Fruit fly (Drosophila melanogaster): Measurements from ENCODE around the gene CG6664.

Gene CG6664

DNA sequence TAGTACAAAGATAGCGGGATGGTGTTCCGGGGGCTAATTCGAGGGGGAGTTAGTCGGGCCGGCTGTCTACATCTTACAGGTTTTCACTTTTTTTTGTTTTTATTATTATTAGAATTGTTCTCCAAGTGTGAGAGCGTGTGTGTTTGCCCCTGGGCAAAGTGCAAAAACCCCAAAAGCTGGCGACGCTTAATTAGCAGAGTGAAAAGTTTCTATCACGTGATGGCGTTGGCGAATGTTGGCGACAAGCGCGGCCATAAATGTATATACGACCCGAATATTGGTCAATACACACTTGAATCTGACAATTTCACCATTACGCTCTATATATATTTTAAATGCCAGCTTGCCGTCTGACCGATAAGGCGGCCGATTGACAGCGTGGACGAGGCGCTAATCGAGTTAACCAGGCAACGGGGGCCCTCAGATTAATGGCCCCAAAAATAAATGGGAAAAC lies 7.0 kb downstream of the CG6664 start:
- no peak for TF ChIP-seq gl (tag; optimal IDR thresholded peaks at IDR 0.05)
- TF ChIP-seq CG9948 (tag; optimal IDR thresholded peaks at IDR 0.05), result no peak
- no peak for TF ChIP-seq Pif1A (GFP tag; optimal IDR thresholded peaks at IDR 0.05)
- no peak for TF ChIP-seq CG8301 (tag; optimal IDR thresholded peaks at IDR 0.05)
- TF ChIP-seq rn (GFP tag; IDR thresholded peaks at IDR 0.05), result no peak
- no peak for TF ChIP-seq CG14655 (GFP tag; optimal IDR thresholded peaks at IDR 0.05)

- TF ChIP-seq CG8301 (tag; optimal IDR thresholded peaks at IDR 0.05) (no peak), Ets98B (GFP tag; IDR thresholded peaks at IDR 0.05) (no peak), CG8159 (tag; optimal IDR thresholded peaks at IDR 0.05) (no peak), Pif1A (GFP tag; optimal IDR thresholded peaks at IDR 0.05) (no peak), CG32121 (GFP tag; IDR thresholded peaks at IDR 0.05) (no peak), CG9948 (tag; optimal IDR thresholded peaks at IDR 0.05) (no peak), D1 (tag; optimal IDR thresholded peaks at IDR 0.05) (no peak), CG12605 (GFP tag; IDR thresholded peaks at IDR 0.05) (no peak), CG4496 (GFP tag; IDR thresholded peaks at IDR 0.05) (no peak)
Observed at dm6 chr3L:17007945-17008344, 8.0 kb downstream of the CG6664 start.

DNA sequence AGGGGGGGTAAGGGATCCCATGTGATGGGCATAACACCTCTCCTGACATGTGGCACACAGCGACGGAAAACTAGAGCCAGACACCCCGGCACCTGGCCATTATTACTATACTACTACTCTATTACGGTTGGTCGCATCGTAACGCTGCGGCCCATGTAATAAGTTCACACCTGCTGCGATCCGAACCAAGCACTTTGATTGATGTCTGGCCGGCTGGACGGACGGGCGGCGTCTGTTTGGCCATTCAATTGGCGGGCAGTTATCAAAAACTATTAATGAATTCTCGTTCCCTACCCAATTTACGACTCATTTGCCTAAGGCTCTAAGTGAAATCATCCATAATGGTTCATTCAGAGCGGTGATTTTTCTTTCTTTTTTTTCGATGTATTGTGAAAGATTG lies 8.5 kb downstream of the CG6664 start:
- no peak for TF ChIP-seq CG8301 (tag; optimal IDR thresholded peaks at IDR 0.05)
- TF ChIP-seq Pif1B (GFP tag; optimal IDR thresholded peaks at IDR 0.05), result no peak
- TF ChIP-seq rn (GFP tag; IDR thresholded peaks at IDR 0.05), result no peak
- no peak for TF ChIP-seq CG8159 (tag; optimal IDR thresholded peaks at IDR 0.05)
- no peak for TF ChIP-seq CG9948 (tag; optimal IDR thresholded peaks at IDR 0.05)

DNA sequence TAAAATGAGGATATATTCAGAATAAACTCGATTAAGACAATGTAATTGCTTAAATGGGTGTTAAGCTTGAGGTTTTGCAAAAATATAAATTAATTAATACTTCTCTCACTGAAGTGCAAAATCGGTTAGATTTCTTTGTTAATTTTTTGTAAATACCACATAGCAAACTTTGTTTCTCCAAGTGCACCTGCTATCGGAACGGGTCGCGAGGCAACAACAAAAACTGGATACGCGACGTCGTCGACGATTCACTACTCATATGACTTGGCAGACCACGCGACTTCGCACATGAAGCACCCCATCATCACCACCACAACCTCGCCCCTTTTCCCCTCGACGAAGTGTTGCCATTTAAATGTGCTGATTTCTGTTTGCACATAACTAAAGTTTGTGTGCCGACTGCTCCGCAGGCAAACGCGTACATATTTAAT lies 8.9 kb downstream of the CG6664 start:
- peak; percentile 40 for TF ChIP-seq CG34367 (tag; optimal IDR thresholded peaks at IDR 0.05)
- peak; percentile 72 for TF ChIP-seq Ets98B (GFP tag; IDR thresholded peaks at IDR 0.05)
- peak; percentile 49 for TF ChIP-seq Snoo (tag; optimal IDR thresholded peaks at IDR 0.05)
- 0 out of 2 replicates have a peak, but pooled peaks have one; percentile 28 for TF ChIP-seq CG10348 (GFP tag; IDR thresholded peaks at IDR 0.05)
- peak; percentile 60 for TF ChIP-seq CG15710 (tag; optimal IDR thresholded peaks at IDR 0.05)
- TF ChIP-seq EcR (GFP tag; optimal IDR thresholded peaks at IDR 0.05), result peak; percentile 60
- peak; percentile 17; the same call in 1 of the 2 replicates for TF ChIP-seq CG12605 (GFP tag; IDR thresholded peaks at IDR 0.05)
- peak; percentile 55 for TF ChIP-seq Pif1B (GFP tag; optimal IDR thresholded peaks at IDR 0.05)
- TF ChIP-seq fd96Ca (GFP tag; IDR thresholded peaks at IDR 0.05), result peak; percentile 65
- peak; percentile 24 for TF ChIP-seq Pif1A (GFP tag; optimal IDR thresholded peaks at IDR 0.05)
- no peak for TF ChIP-seq gl (tag; optimal IDR thresholded peaks at IDR 0.05)
- peak; percentile 56 for TF ChIP-seq CG13204 (GFP tag; optimal IDR thresholded peaks at IDR 0.05)
- peak; percentile 57 for TF ChIP-seq CG17806 (tag; optimal IDR thresholded peaks at IDR 0.05)
- TF ChIP-seq CG32121 (GFP tag; IDR thresholded peaks at IDR 0.05), result no peak
- no peak for TF ChIP-seq D1 (tag; optimal IDR thresholded peaks at IDR 0.05)
- TF ChIP-seq CG8159 (tag; optimal IDR thresholded peaks at IDR 0.05), result peak; percentile 56
- TF ChIP-seq rn (GFP tag; IDR thresholded peaks at IDR 0.05), result no peak
- TF ChIP-seq CG9948 (tag; optimal IDR thresholded peaks at IDR 0.05), result peak; percentile 52
- TF ChIP-seq CG14655 (GFP tag; optimal IDR thresholded peaks at IDR 0.05), result peak; percentile 50
- TF ChIP-seq CG8301 (tag; optimal IDR thresholded peaks at IDR 0.05), result peak; percentile 44
- TF ChIP-seq CG4496 (GFP tag; IDR thresholded peaks at IDR 0.05), result peak; percentile 64

dm6 chr3L:17006250-17006693 lies 9.7 kb downstream of the CG6664 start:
- TF ChIP-seq CG4496 (GFP tag; IDR thresholded peaks at IDR 0.05), result peak; percentile 63; the same call in 2 of the 3 replicates
- TF ChIP-seq CG32121 (GFP tag; IDR thresholded peaks at IDR 0.05), result 0 out of 2 replicates have a peak, but pooled peaks have one; percentile 9
- no peak for TF ChIP-seq CG17806 (tag; optimal IDR thresholded peaks at IDR 0.05)

- no peak for TF ChIP-seq Pif1A (GFP tag; optimal IDR thresholded peaks at IDR 0.05)
- no peak for TF ChIP-seq Pif1B (GFP tag; optimal IDR thresholded peaks at IDR 0.05)
- TF ChIP-seq CG9948 (tag; optimal IDR thresholded peaks at IDR 0.05), result no peak
- TF ChIP-seq CG4496 (GFP tag; IDR thresholded peaks at IDR 0.05), result no peak
- no peak for TF ChIP-seq Ets98B (GFP tag; IDR thresholded peaks at IDR 0.05)
- TF ChIP-seq fd96Ca (GFP tag; IDR thresholded peaks at IDR 0.05), result no peak
- TF ChIP-seq rn (GFP tag; IDR thresholded peaks at IDR 0.05), result no peak
- no peak for TF ChIP-seq EcR (GFP tag; optimal IDR thresholded peaks at IDR 0.05)
- no peak for TF ChIP-seq gl (tag; optimal IDR thresholded peaks at IDR 0.05)
- TF ChIP-seq CG12605 (GFP tag; IDR thresholded peaks at IDR 0.05), result no peak
- no peak for TF ChIP-seq CG8159 (tag; optimal IDR thresholded peaks at IDR 0.05)
- TF ChIP-seq CG14655 (GFP tag; optimal IDR thresholded peaks at IDR 0.05), result no peak
- TF ChIP-seq CG15710 (tag; optimal IDR thresholded peaks at IDR 0.05), result no peak
Observed at dm6 chr3L:17005415-17005796, 10.6 kb downstream of the CG6664 start.

- TF ChIP-seq CG10348 (GFP tag; IDR thresholded peaks at IDR 0.05) (0 out of 2 replicates have a peak, but pooled peaks have one; percentile 20), CG8301 (tag; optimal IDR thresholded peaks at IDR 0.05) (no peak), CG13204 (GFP tag; optimal IDR thresholded peaks at IDR 0.05) (no peak), CG8159 (tag; optimal IDR thresholded peaks at IDR 0.05) (no peak), EcR (GFP tag; optimal IDR thresholded peaks at IDR 0.05) (peak; percentile 37), Ets98B (GFP tag; IDR thresholded peaks at IDR 0.05) (no peak), Pif1A (GFP tag; optimal IDR thresholded peaks at IDR 0.05) (peak; percentile 46), Snoo (tag; optimal IDR thresholded peaks at IDR 0.05) (no peak), CG32121 (GFP tag; IDR thresholded peaks at IDR 0.05) (no peak; the same call in 1 of the 2 replicates), CG15710 (tag; optimal IDR thresholded peaks at IDR 0.05) (peak; percentile 30), CG34367 (tag; optimal IDR thresholded peaks at IDR 0.05) (no peak), gl (tag; optimal IDR thresholded peaks at IDR 0.05) (no peak), fd96Ca (GFP tag; IDR thresholded peaks at IDR 0.05) (0 out of 3 replicates have a peak, but pooled peaks have one; percentile 64), CG4496 (GFP tag; IDR thresholded peaks at IDR 0.05) (peak; percentile 24; the same call in 1 of the 3 replicates), CG9948 (tag; optimal IDR thresholded peaks at IDR 0.05) (no peak), D1 (tag; optimal IDR thresholded peaks at IDR 0.05) (no peak), CG17806 (tag; optimal IDR thresholded peaks at IDR 0.05) (peak; percentile 17), CG12605 (GFP tag; IDR thresholded peaks at IDR 0.05) (no peak)
Observed at dm6 chr3L:17004765-17005414, 11.1 kb downstream of the CG6664 start.

All from whole organism, pupa.